Worm (Caenorhabditis elegans): ENCODE results near the gene C04G6.13.

The C04G6.13 gene

ce11 chrII:5047279-5047678 lies 46.8 kb upstream of the C04G6.13 start (continued):
- TF ChIP-seq fkh-8 (tag; optimal IDR thresholded peaks at IDR 0.05) (no peak), ztf-11 (tag; optimal IDR thresholded peaks at IDR 0.05) (no peak), Y116A8C.19 (tag; optimal IDR thresholded peaks at IDR 0.05; ENCODE audit: borderline replicate concordance) (no peak)

- peak; percentile 59 for TF ChIP-seq lin-14 (GFP tag; optimal IDR thresholded peaks at IDR 0.05)
- peak; percentile 5 for TF ChIP-seq lir-3 (tag; optimal IDR thresholded peaks at IDR 0.05; ENCODE audit: poor library complexity)
- no peak for TF ChIP-seq sox-4 (tag; optimal IDR thresholded peaks at IDR 0.05)
- no peak for TF ChIP-seq unc-30 (tag; optimal IDR thresholded peaks at IDR 0.05)
- TF ChIP-seq nhr-19 (GFP tag; conservative IDR thresholded peaks at IDR 0.05), result no peak
- peak; percentile 12 for TF ChIP-seq blmp-1 (tag; optimal IDR thresholded peaks at IDR 0.05)
- peak in 1 of 2 experiments; percentile 49 for TF ChIP-seq lin-35 (GFP tag; optimal IDR thresholded peaks at IDR 0.05)
- TF ChIP-seq ztf-11 (tag; optimal IDR thresholded peaks at IDR 0.05), result no peak
- peak; percentile 39 for TF ChIP-seq snu-23 (GFP tag; optimal IDR thresholded peaks at IDR 0.05)
- TF ChIP-seq nhr-85 (tag), result peak; percentile 71
- TF ChIP-seq hlh-4 (tag; optimal IDR thresholded peaks at IDR 0.05), result no peak
- TF ChIP-seq nhr-71 (tag; optimal IDR thresholded peaks at IDR 0.05), result peak; percentile 23
- no peak for TF ChIP-seq efl-1 (optimal IDR thresholded peaks at IDR 0.05)
- TF ChIP-seq efl-1 (GFP tag; optimal IDR thresholded peaks at IDR 0.05 in 1 of 2), result peak in 1 of 2 experiments; percentile 80
- peak; percentile 4 for TF ChIP-seq mep-1 (tag; optimal IDR thresholded peaks at IDR 0.05)
- TF ChIP-seq lsy-2 (tag; optimal IDR thresholded peaks at IDR 0.05), result no peak
- no peak for TF ChIP-seq rnt-1 (tag; optimal IDR thresholded peaks at IDR 0.05)
Observed at ce11 chrII:5048185-5048795, 45.8 kb upstream of the C04G6.13 start.

ce11 chrII:5049249-5049648 lies 44.8 kb upstream of the C04G6.13 start:
- TF ChIP-seq lin-35 (GFP tag; optimal IDR thresholded peaks at IDR 0.05) (peak in 1 of 2 experiments; percentile 15), elt-3 (tag; optimal IDR thresholded peaks at IDR 0.05) (no peak), tbx-2 (tag; optimal IDR thresholded peaks at IDR 0.05) (peak; percentile 34), rnt-1 (tag; optimal IDR thresholded peaks at IDR 0.05) (no peak), jun-1 (tag; optimal IDR thresholded peaks at IDR 0.05) (no peak), sox-4 (tag; optimal IDR thresholded peaks at IDR 0.05) (no peak), mab-9 (GFP tag; IDR thresholded peaks at IDR 0.05) (no peak), vab-15 (tag; optimal IDR thresholded peaks at IDR 0.05) (no peak), ceh-88 (GFP tag; IDR thresholded peaks at IDR 0.05) (no peak), dsc-1 (tag; optimal IDR thresholded peaks at IDR 0.05) (no peak), fos-1 (tag; optimal IDR thresholded peaks at IDR 0.05) (no peak), nhr-77 (tag; optimal IDR thresholded peaks at IDR 0.05) (no peak), pax-3 (tag; optimal IDR thresholded peaks at IDR 0.05) (no peak), lin-39 (tag; optimal IDR thresholded peaks at IDR 0.05) (no peak), unc-98 (GFP tag; IDR thresholded peaks at IDR 0.05) (no peak), hpl-2 (GFP tag; optimal IDR thresholded peaks at IDR 0.05) (no peak), nhr-85 (tag) (peak; percentile 77), nhr-20 (tag; optimal IDR thresholded peaks at IDR 0.05) (peak; percentile 38), lin-14 (GFP tag; optimal IDR thresholded peaks at IDR 0.05) (peak; percentile 43), fkh-10 (GFP tag; optimal IDR thresholded peaks at IDR 0.05) (no peak), grh-1 (GFP tag; IDR thresholded peaks at IDR 0.05) (peak; percentile 48), egl-27 (tag; optimal IDR thresholded peaks at IDR 0.05) (no peak), mep-1 (tag; optimal IDR thresholded peaks at IDR 0.05) (peak; percentile 16), snu-23 (GFP tag; optimal IDR thresholded peaks at IDR 0.05) (no peak), nhr-90 (tag; optimal IDR thresholded peaks at IDR 0.05; ENCODE audit: poor library complexity) (peak; percentile 10), lin-13 (GFP tag; optimal IDR thresholded peaks at IDR 0.05) (no peak), hlh-4 (tag; optimal IDR thresholded peaks at IDR 0.05) (no peak), lsy-2 (tag; optimal IDR thresholded peaks at IDR 0.05) (peak in 1 of 2 experiments; percentile 15), nhr-237 (tag; optimal IDR thresholded peaks at IDR 0.05) (no peak), blmp-1 (tag; optimal IDR thresholded peaks at IDR 0.05) (peak; percentile 42), sptf-1 (tag; optimal IDR thresholded peaks at IDR 0.05) (no peak), isw-1 (GFP tag; IDR thresholded peaks at IDR 0.05) (no peak), C04F5.9 (tag; optimal IDR thresholded peaks at IDR 0.05) (no peak), ces-1 (GFP tag; optimal IDR thresholded peaks at IDR 0.05) (no peak)
